Worm (Caenorhabditis elegans) whole organism, dauer: ENCODE data around the gene srx-90.

Source experiments
- unc-62 ChIP-seq: sonication (generic microtip); optimal IDR thresholded peaks from 2 replicates; lab custom pipeline; 2017; ENCODE audit warnings: missing biosample characterization, missing genetic modification reagents, missing genetic modification characterization

The srx-90 gene

ce11 chrV:11562643-11563042, 18.3 kb upstream of the srx-90 start, which contains the start of gene srx-86:
Gene srx-86 (plus strand): TSS chrV:11562943.
- no peak for TF ChIP-seq unc-62 (GFP tag; lab: Kevin White, UChicago)

- TF ChIP-seq unc-62 (GFP tag; lab: Kevin White, UChicago) = no peak
Measured at ce11 chrV:11564573-11564972, 16.4 kb upstream of the srx-90 start, which contains the start of gene srx-87. Gene srx-87 (plus strand): TSS chrV:11564873.

- no peak for TF ChIP-seq unc-62 (GFP tag; lab: Kevin White, UChicago)
Measured at ce11 chrV:11570169-11570651, 10.7 kb upstream of the srx-90 start, which contains the start of the genes nhr-101 and pms-2. Gene nhr-101 (plus strand): TSS chrV:11570476. Gene pms-2 (minus strand): TSS chrV:11570601.

ce11 chrV:11572803-11573490, 8.0 kb upstream of the srx-90 start, which contains the start of the genes H12C20.7 and nhr-68:
Gene H12C20.7 (minus strand): TSS chrV:11572990.
Gene nhr-68 (plus strand): TSS chrV:11573440.
- TF ChIP-seq unc-62 (GFP tag; lab: Kevin White, UChicago) = no peak

ce11 chrV:11574563-11574962, 6.4 kb upstream of the srx-90 start:
- TF ChIP-seq unc-62 (GFP tag; lab: Kevin White, UChicago) = no peak

- no peak for TF ChIP-seq unc-62 (GFP tag; lab: Kevin White, UChicago)
Measured at ce11 chrV:11583212-11583611, 2.3 kb downstream of the srx-90 start, which contains the start of gene srx-88. Gene srx-88 (plus strand): TSS chrV:11583512.

- no peak for TF ChIP-seq unc-62 (GFP tag; lab: Kevin White, UChicago)
Measured at ce11 chrV:11585122-11585521, 4.2 kb downstream of the srx-90 start.

- no peak for TF ChIP-seq unc-62 (GFP tag; lab: Kevin White, UChicago)
Measured at ce11 chrV:11589433-11589832, 8.5 kb downstream of the srx-90 start, which contains the start of gene srx-82. Gene srx-82 (plus strand): TSS chrV:11589733.

- TF ChIP-seq unc-62 (GFP tag; lab: Kevin White, UChicago) = no peak
Measured at ce11 chrV:11593427-11593826, 12.5 kb downstream of the srx-90 start, which contains the start of gene srx-80. Gene srx-80 (plus strand): TSS chrV:11593727.

- TF ChIP-seq unc-62 (GFP tag; lab: Kevin White, UChicago) = no peak
Measured at ce11 chrV:11593888-11594287, 13.0 kb downstream of the srx-90 start.

ce11 chrV:11598807-11599206, 17.9 kb downstream of the srx-90 start, which contains the start of gene srx-84:
Gene srx-84 (plus strand): TSS chrV:11599107.
- no peak for TF ChIP-seq unc-62 (GFP tag; lab: Kevin White, UChicago)

ce11 chrV:11600800-11601199, 19.9 kb downstream of the srx-90 start, which contains the start of gene F35B12.9:
Gene F35B12.9 (plus strand): TSS chrV:11601171.
- no peak for TF ChIP-seq unc-62 (GFP tag; lab: Kevin White, UChicago)

ce11 chrV:11604484-11604883, 23.6 kb downstream of the srx-90 start, which contains the start of gene dhs-20:
Gene dhs-20 (minus strand): TSS chrV:11604563.
- no peak for TF ChIP-seq unc-62 (GFP tag; lab: Kevin White, UChicago)

ce11 chrV:11605227-11605626, 24.3 kb downstream of the srx-90 start:
- TF ChIP-seq unc-62 (GFP tag; lab: Kevin White, UChicago) = no peak

- TF ChIP-seq unc-62 (GFP tag; lab: Kevin White, UChicago) = no peak
Measured at ce11 chrV:11606424-11606823, 25.5 kb downstream of the srx-90 start, which contains the start of gene idpp-16. Gene idpp-16 (minus strand): TSS chrV:11606524.

- no peak for TF ChIP-seq unc-62 (GFP tag; lab: Kevin White, UChicago)
Measured at ce11 chrV:11610049-11610448, 29.1 kb downstream of the srx-90 start, which contains the start of gene piit-1. Gene piit-1 (minus strand): TSS chrV:11610149.
